Worm (Caenorhabditis elegans): ENCODE measurements around the gene pxn-2.

Gene pxn-2

ce11 chrX:10976447-10977196, 2.5 kb downstream of the pxn-2 start:
- no peak for TF ChIP-seq pbrm-1 (GFP tag; IDR thresholded peaks at IDR 0.05)
- no peak for TF ChIP-seq snpc-3.4 (tag; optimal IDR thresholded peaks at IDR 0.05)
- no peak for TF ChIP-seq Y79H2A.3 (GFP tag; conservative IDR thresholded peaks at IDR 0.05)
- TF ChIP-seq D2030.7 (GFP tag; IDR thresholded peaks at IDR 0.05) = no peak
- no peak for TF ChIP-seq F57C9.4 (tag; optimal IDR thresholded peaks at IDR 0.05)
- TF ChIP-seq nfyb-1 (GFP tag; IDR thresholded peaks at IDR 0.05) = no peak
- TF ChIP-seq lin-40 (tag; optimal IDR thresholded peaks at IDR 0.05) = no peak
- no peak for TF ChIP-seq ztf-25 (GFP tag; IDR thresholded peaks at IDR 0.05)
- TF ChIP-seq mxl-1 (tag; optimal IDR thresholded peaks at IDR 0.05) = no peak
- no peak for TF ChIP-seq die-1 (tag; optimal IDR thresholded peaks at IDR 0.05)
- TF ChIP-seq rpc-1 (optimal IDR thresholded peaks at IDR 0.05) = no peak
- TF ChIP-seq rpc-1 (tag; optimal IDR thresholded peaks at IDR 0.05) = no peak
- TF ChIP-seq lsl-1 (GFP tag; optimal IDR thresholded peaks at IDR 0.05) = no peak
- TF ChIP-seq F37B4.10 (GFP tag; IDR thresholded peaks at IDR 0.05) = no peak
- no peak for TF ChIP-seq sdz-38 (tag; optimal IDR thresholded peaks at IDR 0.05)
- TF ChIP-seq C17E4.6 (GFP tag; IDR thresholded peaks at IDR 0.05) = no peak
- no peak for TF ChIP-seq attf-3 (GFP tag; conservative IDR thresholded peaks at IDR 0.05)
- no peak for TF ChIP-seq atf-7 (tag; optimal IDR thresholded peaks at IDR 0.05)

ce11 chrX:10971118-10971517, 8.0 kb downstream of the pxn-2 start:
- TF ChIP-seq dox-1 (GFP tag; IDR thresholded peaks at IDR 0.05) (no peak), hmg-20 (GFP tag; IDR thresholded peaks at IDR 0.05) (no peak), rec-8 (tag; optimal IDR thresholded peaks at IDR 0.05) (no peak), ceh-79 (tag; optimal IDR thresholded peaks at IDR 0.05) (no peak), tbp1 (GFP tag; optimal IDR thresholded peaks at IDR 0.05) (no peak), ztf-25 (GFP tag; IDR thresholded peaks at IDR 0.05) (no peak), ceh-27 (GFP tag; optimal IDR thresholded peaks at IDR 0.05) (no peak), repo-1 (tag; optimal IDR thresholded peaks at IDR 0.05) (no peak), hmg-1.2 (GFP tag; IDR thresholded peaks at IDR 0.05) (no peak), B0019.2 (GFP tag; conservative IDR thresholded peaks at IDR 0.05) (no peak), lin-26 (GFP tag; IDR thresholded peaks at IDR 0.05) (no peak)

ce11 chrX:10970629-10971028, 8.5 kb downstream of the pxn-2 start, which contains the start of gene K09C8.8:
K09C8.8 (plus strand) TSS chrX:10970929.
- no peak for TF ChIP-seq ZK185.1 (tag; optimal IDR thresholded peaks at IDR 0.05; ENCODE audit: poor library complexity, severe bottlenecking)

ce11 chrX:10967698-10968097, 11.4 kb downstream of the pxn-2 start, which contains the start of gene K09C8.9:
K09C8.9 (minus strand) TSS chrX:10967798.
- no peak for TF ChIP-seq lin-40 (tag; optimal IDR thresholded peaks at IDR 0.05)

ce11 chrX:10966251-10966650, 12.8 kb downstream of the pxn-2 start, which contains the start of gene lge-1:
lge-1 (plus strand) TSS chrX:10966551.
- TF ChIP-seq fkh-3 (tag; optimal IDR thresholded peaks at IDR 0.05) (no peak), Y95B8A.8 (GFP tag; IDR thresholded peaks at IDR 0.05) (no peak), Y56A3A.18 (GFP tag; IDR thresholded peaks at IDR 0.05) (no peak), sea-2 (GFP tag; IDR thresholded peaks at IDR 0.05) (no peak)

Data from whole organism, young adult.